Fruit fly (Drosophila melanogaster) whole organism, adult: ENCODE results near the gene CG14309.

Experiments
- CG11617 ChIP-seq: fragments of 200-800 bp; sonication (Bioruptor generic); optimal IDR thresholded peaks from 2 replicates; lab custom pipeline; 2017; ENCODE audit warnings: mild to moderate bottlenecking, missing biosample characterization, missing genetic modification reagents, missing genetic modification characterization
- CG12768 ChIP-seq: fragments of 200-800 bp; sonication (Bioruptor generic); optimal IDR thresholded peaks from 2 replicates; lab custom pipeline; 2017; ENCODE audit warnings: missing biosample characterization, missing genetic modification characterization, mild to moderate bottlenecking, moderate library complexity, missing genetic modification reagents
- CG14711 ChIP-seq: fragments of 200-800 bp; sonication (Bioruptor generic); optimal IDR thresholded peaks from 2 replicates; lab custom pipeline; 2018; ENCODE audit warnings: missing biosample characterization, mild to moderate bottlenecking, missing genetic modification characterization, moderate library complexity
- CG33017 ChIP-seq: fragments of 200-800 bp; sonication (Bioruptor generic); optimal IDR thresholded peaks from 2 replicates; lab custom pipeline; 2018; ENCODE audit warnings: missing biosample characterization, mild to moderate bottlenecking, missing genetic modification characterization, moderate library complexity
- CG7045 ChIP-seq: fragments of 200-800 bp; sonication (Bioruptor generic); optimal IDR thresholded peaks from 2 replicates; lab custom pipeline; 2017; ENCODE audit warnings: missing biosample characterization, mild to moderate bottlenecking, missing genetic modification characterization
- CG7101 ChIP-seq: fragments of 200-800 bp; sonication (Bioruptor generic); optimal IDR thresholded peaks from 2 replicates; lab custom pipeline; 2018; ENCODE audit warnings: missing biosample characterization, mild to moderate bottlenecking, missing genetic modification characterization, moderate library complexity
- Hr96 ChIP-seq: fragments of 200-800 bp; sonication (Bioruptor generic); optimal IDR thresholded peaks from 2 replicates; lab custom pipeline; 2016; ENCODE audit warnings: missing biosample characterization, missing genetic modification characterization
- Mnt ChIP-seq: fragments of 200-800 bp; sonication (Bioruptor generic); optimal IDR thresholded peaks from 2 replicates; lab custom pipeline; 2016; ENCODE audit warnings: missing biosample characterization, mild to moderate bottlenecking, missing genetic modification characterization
- cic ChIP-seq: fragments of 200-800 bp; sonication (Bioruptor generic); optimal IDR thresholded peaks from 2 replicates; lab custom pipeline; 2017; ENCODE audit warnings: missing biosample characterization, mild to moderate bottlenecking, missing genetic modification characterization, moderate library complexity
- kay ChIP-seq: fragments of 200-800 bp; sonication (Bioruptor generic); peaks from one replicate; lab custom pipeline; 2016; ENCODE audit warnings: missing biosample characterization, missing genetic modification characterization, borderline replicate concordance
- ovo ChIP-seq: fragments of 200-800 bp; sonication (Bioruptor generic); optimal IDR thresholded peaks from 2 replicates; lab custom pipeline; 2016; ENCODE audit warnings: missing biosample characterization, missing genetic modification characterization
- pad ChIP-seq: fragments of 200-800 bp; sonication (Bioruptor generic); optimal IDR thresholded peaks from 3 replicates; lab custom pipeline; 2017; ENCODE audit warnings: missing biosample characterization, missing genetic modification characterization, mild to moderate bottlenecking, moderate library complexity, missing genetic modification reagents
- tj ChIP-seq: fragments of 200-800 bp; sonication (Bioruptor generic); optimal IDR thresholded peaks from 3 replicates; lab custom pipeline; 2017; ENCODE audit warnings: missing biosample characterization, mild to moderate bottlenecking, missing genetic modification characterization, moderate library complexity
- toe ChIP-seq: fragments of 200-800 bp; sonication (Bioruptor generic); optimal IDR thresholded peaks from 2 replicates; lab custom pipeline; 2016; ENCODE audit warnings: missing biosample characterization, missing genetic modification characterization

DNA sequence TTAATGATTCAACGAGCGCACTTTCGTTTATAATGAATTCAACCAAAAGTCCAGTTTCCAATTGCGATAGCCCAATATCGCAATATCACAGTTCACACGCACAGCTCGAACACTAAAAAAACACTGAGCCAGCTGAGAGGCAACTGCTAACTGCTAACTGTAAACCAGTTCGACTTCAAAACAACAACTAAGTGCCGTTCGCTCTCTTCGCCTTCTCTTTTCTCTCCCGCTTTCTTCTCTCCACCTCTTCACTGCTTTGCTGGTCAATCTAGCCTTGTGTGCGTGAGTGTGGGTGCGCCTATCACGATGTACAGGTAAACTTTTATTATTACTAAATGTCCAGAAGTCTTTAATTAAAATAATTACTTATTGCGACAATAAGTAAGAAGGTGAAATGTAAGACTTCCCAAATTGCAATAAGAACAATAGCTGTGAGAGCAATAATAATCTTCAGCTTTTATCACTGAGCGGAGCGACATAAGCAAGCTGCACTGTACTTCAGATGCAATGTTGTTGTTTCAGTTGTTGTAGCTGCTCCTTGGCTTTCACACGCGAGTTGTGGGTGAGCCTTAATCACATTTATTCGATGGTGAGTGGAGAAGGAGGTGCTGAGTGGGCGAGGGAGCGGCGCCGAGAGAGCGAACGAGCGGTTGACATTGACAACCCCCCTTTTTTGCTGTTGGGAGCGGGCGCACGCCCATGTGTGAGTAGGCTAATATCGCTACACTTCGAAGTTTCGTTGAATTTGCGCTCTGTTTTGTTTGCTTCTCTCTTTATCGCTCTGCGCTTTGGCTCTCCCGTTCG lies 12.1 kb upstream of the CG14309 start, which contains the start of gene Vti1b:
- TF ChIP-seq Hr96 (GFP tag; lab: Kevin White, UChicago) = peak; percentile 70
- peak; percentile 90 for TF ChIP-seq CG14711 (tag; lab: Kevin White, UChicago)
- peak; percentile 74 for TF ChIP-seq tj (GFP tag; lab: Kevin White, UChicago)
- TF ChIP-seq ovo (GFP tag; lab: Kevin White, UChicago) = peak; percentile 92
- TF ChIP-seq CG33017 (tag; lab: Kevin White, UChicago) = peak; percentile 90
- peak; percentile 93 for TF ChIP-seq CG11617
- TF ChIP-seq CG7101 (tag; lab: Kevin White, UChicago) = peak; percentile 94
- peak; percentile 83 for TF ChIP-seq kay (GFP tag; lab: Kevin White, UChicago)
- peak; percentile 89 for TF ChIP-seq toe (GFP tag; lab: Kevin White, UChicago)
- peak; percentile 82 for TF ChIP-seq Mnt (GFP tag; lab: Kevin White, UChicago)
- TF ChIP-seq CG12768 (GFP tag; lab: Kevin White, UChicago) = peak; percentile 95
- TF ChIP-seq pad (GFP tag; lab: Kevin White, UChicago) = peak; percentile 86
- TF ChIP-seq cic = peak; percentile 89
- peak; percentile 86 for TF ChIP-seq CG7045 (GFP tag; lab: Kevin White, UChicago)
